Worm (Caenorhabditis elegans) whole organism, late embryonic: ENCODE data around the gene Y38H6C.18.

ENCODE experiments used
- F13H6.1 ChIP-seq: sonication (generic microtip); optimal IDR thresholded peaks from 2 replicates; lab custom pipeline; 2016; ENCODE audit warnings: missing genetic modification characterization, missing compliant biosample characterization
- K02D7.2 ChIP-seq: sonication (generic microtip); optimal IDR thresholded peaks from 2 replicates; lab custom pipeline; 2017; ENCODE audit warnings: mild to moderate bottlenecking, missing genetic modification characterization, missing compliant biosample characterization
- K09A11.1 ChIP-seq: sonication (generic microtip); optimal IDR thresholded peaks from 2 replicates; lab custom pipeline; 2017; ENCODE audit warnings: antibody characterized with exemption, mild to moderate bottlenecking, missing genetic modification characterization, missing compliant biosample characterization; ENCODE audit not compliant: insufficient read depth
- ceh-6 ChIP-seq: fragments of 200-800 bp; sonication (Bioruptor generic); optimal IDR thresholded peaks from 2 replicates; lab custom pipeline; 2018; ENCODE audit warnings: mild to moderate bottlenecking, missing genetic modification characterization, missing compliant biosample characterization
- ets-4 ChIP-seq: sonication (generic microtip); optimal IDR thresholded peaks from 2 replicates; lab custom pipeline; 2016; ENCODE audit warnings: missing genetic modification characterization, missing compliant biosample characterization
- fkh-10 ChIP-seq: fragments of 150-350 bp; optimal IDR thresholded peaks from 2 replicates; lab custom pipeline; 2014; ENCODE audit warnings: missing biosample characterization, missing genetic modification reagents, missing genetic modification characterization
- hlh-13 ChIP-seq: fragments of 200-800 bp; sonication (Bioruptor generic); optimal IDR thresholded peaks from 2 replicates; lab custom pipeline; 2018; ENCODE audit warnings: mild to moderate bottlenecking, missing genetic modification characterization, missing compliant biosample characterization
- hlh-30 ChIP-seq: sonication (generic microtip); optimal IDR thresholded peaks from 2 replicates; lab custom pipeline; 2017; ENCODE audit warnings: antibody characterized with exemption, missing genetic modification characterization, missing compliant biosample characterization; ENCODE audit not compliant: insufficient read depth
- nhr-11 ChIP-seq: fragments of 150-350 bp; optimal IDR thresholded peaks from 2 replicates; lab custom pipeline; 2014; ENCODE audit warnings: missing biosample characterization, missing genetic modification characterization
- pag-3 ChIP-seq: sonication (generic microtip); optimal IDR thresholded peaks from 2 replicates; lab custom pipeline; 2016; ENCODE audit warnings: missing compliant biosample characterization, missing genetic modification characterization, borderline replicate concordance
- pha-4 ChIP-seq: fragments of 150-350 bp; optimal IDR thresholded peaks from 2 replicates; lab custom pipeline; 2018; ENCODE audit warnings: missing biosample characterization, missing genetic modification reagents, missing genetic modification characterization
- pqm-1 ChIP-seq: sonication (generic microtip); optimal IDR thresholded peaks from 2 replicates; lab custom pipeline; 2016; ENCODE audit warnings: missing genetic modification characterization, missing compliant biosample characterization
- rnt-1 ChIP-seq: sonication (generic microtip); optimal IDR thresholded peaks from 2 replicates; lab custom pipeline; 2016; ENCODE audit warnings: missing genetic modification characterization, missing compliant biosample characterization
- unc-86 ChIP-seq: sonication (generic microtip); optimal IDR thresholded peaks from 2 replicates; lab custom pipeline; 2016; ENCODE audit warnings: missing genetic modification characterization, missing compliant biosample characterization

DNA sequence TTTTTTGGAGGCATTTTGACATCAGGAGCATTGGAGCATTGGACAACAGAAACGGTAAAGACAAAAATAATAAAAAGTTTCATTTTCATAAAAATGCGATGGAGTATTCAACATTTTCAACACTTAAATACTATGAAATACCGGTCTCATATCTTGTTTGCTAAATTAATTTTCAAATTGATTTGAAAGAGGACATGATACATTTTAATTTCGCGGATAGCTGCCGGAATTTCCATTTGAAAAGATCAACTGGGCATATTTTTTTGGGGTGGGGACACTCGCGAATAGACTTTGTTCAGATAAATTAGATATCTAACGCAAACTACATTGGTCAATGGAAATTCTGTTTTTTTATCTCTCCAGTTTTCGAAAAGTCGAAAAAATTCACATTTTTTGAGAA is 47.8 kb upstream of the Y38H6C.18 start, which contains the start of gene F26F2.10:
- TF ChIP-seq ets-4 (tag; lab: Kevin White, UChicago), result no peak
- no peak for TF ChIP-seq nhr-11 (tag; lab: Kevin White, UChicago)
- no peak for TF ChIP-seq pqm-1 (tag; lab: Kevin White, UChicago)
- no peak for TF ChIP-seq fkh-10
- TF ChIP-seq rnt-1 (tag; lab: Kevin White, UChicago), result no peak
- TF ChIP-seq unc-86, result no peak
- TF ChIP-seq ceh-6, result no peak
- TF ChIP-seq K09A11.1 (tag; lab: Kevin White, UChicago), result no peak
- TF ChIP-seq F13H6.1 (tag; lab: Kevin White, UChicago), result no peak
- no peak for TF ChIP-seq hlh-13 (GFP tag; lab: Kevin White, UChicago)
- TF ChIP-seq pag-3 (tag; lab: Kevin White, UChicago), result no peak
- TF ChIP-seq pha-4 (tag; lab: Kevin White, UChicago), result no peak
- no peak for TF ChIP-seq K02D7.2 (tag; lab: Kevin White, UChicago)
- no peak for TF ChIP-seq hlh-30 (tag; lab: Kevin White, UChicago)
